Worm (Caenorhabditis elegans): ENCODE results near the gene K03B8.6.
"Not testable (repeated sequence)": the region's sequence is repeated elsewhere in the genome, so short reads cannot be mapped to it uniquely, and the experiment has no call there.

The K03B8.6 gene

DNA sequence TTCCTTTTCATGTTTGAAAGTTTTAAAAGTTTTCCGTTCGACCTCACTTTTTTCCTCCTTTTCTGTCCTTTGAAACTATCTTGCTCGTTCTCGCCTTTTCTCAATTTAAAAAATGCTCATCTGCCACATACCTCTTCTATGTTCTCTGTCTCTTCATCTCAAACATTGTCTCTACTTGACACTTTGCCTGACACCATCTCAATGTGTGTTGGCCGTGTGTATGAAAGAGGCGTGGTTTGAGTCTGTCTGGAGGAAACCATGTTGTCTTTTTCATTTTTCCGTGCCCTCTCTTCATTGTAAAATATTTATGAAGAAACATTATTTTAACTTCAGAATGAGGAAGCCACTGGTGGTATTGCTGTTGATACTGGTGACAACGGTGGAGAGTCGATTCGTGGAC, at the start of gene K03B8.6:
TSS of gene K03B8.6 (plus strand) at position 334 of the 400 bp plus-strand sequence.
- TF ChIP-seq unc-62 (GFP tag; optimal IDR thresholded peaks at IDR 0.05) = no peak

DNA sequence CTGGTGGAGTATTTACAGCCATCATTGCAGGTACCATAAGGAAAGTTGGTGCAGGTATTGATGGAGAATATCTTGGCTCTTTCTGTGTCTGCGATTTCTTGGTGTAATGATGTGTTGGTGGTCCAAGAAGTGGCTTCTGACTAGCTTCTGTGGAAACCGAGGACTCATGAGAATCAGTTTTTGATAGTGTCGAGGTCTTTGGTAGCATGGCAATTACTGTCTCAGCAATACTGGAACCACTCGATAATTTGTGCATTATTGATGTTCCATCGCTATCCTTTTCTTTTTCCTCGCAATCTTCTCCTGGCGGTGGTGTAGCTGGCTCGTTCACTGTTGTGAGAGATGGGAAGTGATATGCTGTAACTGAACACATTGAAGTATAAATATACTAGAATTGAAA, 43.8 kb upstream of the K03B8.6 start:
- TF ChIP-seq unc-62 (GFP tag; optimal IDR thresholded peaks at IDR 0.05) = no peak

ce11 chrV:11366129-11366528, 41.3 kb upstream of the K03B8.6 start, which contains the start of gene dop-5:
dop-5 (minus strand) TSS chrV:11366229.
- TF ChIP-seq unc-62 (GFP tag; optimal IDR thresholded peaks at IDR 0.05) = no peak

DNA sequence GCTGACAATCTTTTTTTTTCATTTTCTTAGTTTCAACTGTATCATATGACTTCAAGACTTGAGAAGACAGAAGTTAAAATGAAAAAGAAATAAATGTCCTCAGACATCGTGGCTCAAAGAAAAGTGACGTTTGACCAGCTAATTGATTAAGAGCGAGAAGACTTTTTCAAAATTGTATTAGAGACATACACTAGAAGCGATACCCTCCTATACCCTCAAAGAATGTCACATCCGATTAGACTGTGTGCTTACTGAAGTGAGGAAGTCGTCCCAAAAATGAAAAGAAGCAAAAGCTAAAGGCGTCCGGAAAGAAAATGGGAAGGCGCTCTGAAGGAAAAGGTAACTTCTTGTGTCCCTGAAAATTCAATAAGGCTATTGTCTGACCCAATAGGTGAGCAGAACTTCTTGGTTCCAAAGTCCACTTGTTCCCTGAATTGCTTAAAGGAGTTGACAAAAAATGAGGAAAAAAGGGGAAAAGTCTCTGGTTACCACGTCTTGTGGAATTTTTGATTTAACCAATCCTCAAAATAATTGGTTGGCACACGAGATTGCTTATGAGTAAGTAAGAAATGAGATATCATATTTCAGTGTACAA, 35.0 kb upstream of the K03B8.6 start:
- no peak for TF ChIP-seq unc-62 (GFP tag; optimal IDR thresholded peaks at IDR 0.05)

- no peak for TF ChIP-seq unc-62 (GFP tag; optimal IDR thresholded peaks at IDR 0.05)
Measured at ce11 chrV:11373918-11374317, 33.5 kb upstream of the K03B8.6 start.

ce11 chrV:11375150-11375792, 32.1 kb upstream of the K03B8.6 start, which contains the start of gene cnb-1:
cnb-1 (plus strand) TSS chrV:11375742.
- TF ChIP-seq unc-62 (GFP tag; optimal IDR thresholded peaks at IDR 0.05) = no peak

DNA sequence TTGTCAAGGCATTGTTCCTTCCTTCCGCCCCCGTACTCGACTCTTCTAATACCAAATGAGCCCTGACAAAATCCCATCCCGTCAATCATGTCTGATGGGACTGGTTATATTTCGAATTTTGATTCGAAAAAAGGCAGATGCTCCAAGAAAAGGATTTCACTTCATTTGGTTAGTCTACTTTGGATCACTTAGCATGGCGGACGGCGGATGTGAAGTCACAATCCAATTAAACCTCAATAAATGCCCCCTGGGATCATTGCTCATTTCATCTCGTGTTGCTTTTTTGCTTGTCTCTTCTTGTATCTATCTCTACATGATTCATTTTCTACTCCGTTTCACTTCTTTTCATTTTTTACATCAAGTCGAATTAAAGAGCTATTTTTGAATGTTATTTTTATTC, 28.0 kb upstream of the K03B8.6 start:
- TF ChIP-seq unc-62 (GFP tag; optimal IDR thresholded peaks at IDR 0.05) = no peak

ce11 chrV:11380571-11380970, 26.8 kb upstream of the K03B8.6 start:
- no peak for TF ChIP-seq unc-62 (GFP tag; optimal IDR thresholded peaks at IDR 0.05)

ce11 chrV:11383032-11383431, 24.4 kb upstream of the K03B8.6 start, which contains the start of gene F55C10.5:
F55C10.5 (plus strand) TSS chrV:11383105.
- no peak for TF ChIP-seq unc-62 (GFP tag; optimal IDR thresholded peaks at IDR 0.05)

ce11 chrV:11385060-11385459, 22.3 kb upstream of the K03B8.6 start, which contains the start of gene col-154:
col-154 (plus strand) TSS chrV:11385360.
- no peak for TF ChIP-seq unc-62 (GFP tag; optimal IDR thresholded peaks at IDR 0.05)

ce11 chrV:11386428-11386827, 21.0 kb upstream of the K03B8.6 start, which contains the start of gene F55C10.4:
F55C10.4 (plus strand) TSS chrV:11386728.
- TF ChIP-seq unc-62 (GFP tag; optimal IDR thresholded peaks at IDR 0.05) = no peak

DNA sequence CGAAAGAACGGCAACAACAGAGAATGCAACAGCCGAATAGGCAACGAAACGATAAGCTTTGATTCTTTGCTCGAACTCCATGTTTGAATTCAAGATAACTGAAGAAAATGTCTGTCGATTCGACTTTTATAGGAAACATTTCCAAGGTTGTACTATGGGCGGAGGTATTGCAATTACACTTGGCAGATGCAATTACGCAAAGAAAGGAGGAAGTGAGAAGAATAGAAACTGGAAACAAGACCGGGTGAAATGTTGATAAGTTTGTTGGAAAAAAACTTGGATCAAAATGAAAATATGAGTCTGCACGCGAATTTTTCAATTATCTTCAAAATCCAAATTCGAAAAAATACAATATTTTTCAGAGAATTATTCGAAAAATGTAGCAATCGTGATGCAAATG, 17.6 kb upstream of the K03B8.6 start, which contains the start of gene col-155:
TSS of gene col-155 (minus strand) at position 101 of the 400 bp plus-strand sequence.
- no peak for TF ChIP-seq unc-62 (GFP tag; optimal IDR thresholded peaks at IDR 0.05)

DNA sequence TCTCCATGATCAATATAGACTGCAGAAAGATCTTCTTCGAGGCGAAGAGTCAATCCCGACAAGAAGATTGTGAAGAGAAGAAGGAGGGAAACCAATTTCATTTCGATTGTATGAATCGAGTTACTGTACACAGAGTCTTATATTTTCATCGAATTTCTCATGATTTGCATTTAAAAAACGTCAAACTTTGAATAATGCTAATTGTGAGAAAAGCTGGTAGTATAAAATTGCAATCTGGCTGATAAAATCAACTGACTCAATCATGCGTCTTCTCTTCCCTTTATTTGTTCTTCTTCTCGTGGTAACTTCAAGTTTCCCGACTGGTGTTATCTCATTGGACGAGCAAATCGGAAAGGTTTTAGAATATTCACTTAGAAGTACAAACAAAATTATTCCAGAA, 17.0 kb upstream of the K03B8.6 start, which contains the start of the genes K03B8.11 and K03B8.14:
TSS of gene K03B8.11 (minus strand) at position 101 of the 400 bp plus-strand sequence.
TSS of gene K03B8.14 (plus strand) at position 110 of the 400 bp plus-strand sequence.
- TF ChIP-seq unc-62 (GFP tag; optimal IDR thresholded peaks at IDR 0.05) = no peak

DNA sequence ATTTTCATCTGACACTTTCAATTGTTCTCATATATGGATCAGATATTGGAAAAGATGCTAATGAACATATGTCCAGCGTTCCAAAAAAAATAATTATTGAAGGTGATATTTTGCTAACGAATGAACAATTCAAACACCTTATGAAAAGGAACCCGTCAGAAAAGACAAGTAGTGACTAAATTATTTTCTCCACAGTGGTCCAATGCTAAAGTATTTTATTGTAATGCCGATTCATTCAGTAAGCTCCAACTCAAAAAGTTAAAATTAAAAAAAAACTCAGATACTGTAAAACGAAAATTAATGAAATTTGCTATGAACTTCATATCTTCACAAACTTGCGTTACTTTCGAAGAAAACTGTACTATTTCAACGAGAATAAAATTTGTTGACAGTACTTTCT, 15.4 kb upstream of the K03B8.6 start, which contains the start of gene nas-16:
TSS of gene nas-16 (plus strand) at position 301 of the 400 bp plus-strand sequence.
- TF ChIP-seq unc-62 (GFP tag; optimal IDR thresholded peaks at IDR 0.05) = no peak

- TF ChIP-seq unc-62 (GFP tag; optimal IDR thresholded peaks at IDR 0.05) = not testable (repeated sequence)
Measured at ce11 chrV:11395024-11395423, 12.4 kb upstream of the K03B8.6 start, which contains the start of gene K03B8.4. K03B8.4 (minus strand) TSS chrV:11395124.

ce11 chrV:11396134-11396533, 11.2 kb upstream of the K03B8.6 start, which contains the start of gene nas-18:
nas-18 (plus strand) TSS chrV:11396434.
- TF ChIP-seq unc-62 (GFP tag; optimal IDR thresholded peaks at IDR 0.05) = not testable (repeated sequence)

DNA sequence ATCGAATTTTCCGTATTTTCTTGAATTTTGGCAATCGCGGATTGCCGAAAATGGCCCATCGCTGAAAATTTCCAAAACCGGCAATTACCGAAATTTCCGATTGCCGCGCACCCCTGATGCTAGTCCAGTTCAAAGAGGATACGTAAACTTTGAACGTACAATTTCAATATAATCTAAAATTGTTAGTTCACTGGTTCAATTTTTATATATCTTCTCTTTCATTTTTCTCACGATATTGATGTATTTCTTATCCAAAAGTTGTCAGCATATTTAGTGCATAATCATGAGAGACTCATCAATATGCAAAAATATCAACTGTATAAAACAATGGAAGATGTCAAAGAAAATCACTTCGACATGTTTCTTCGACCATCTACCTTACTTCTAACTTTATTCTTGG, 8.8 kb upstream of the K03B8.6 start, which contains the start of gene nas-17:
TSS of gene nas-17 (plus strand) at position 301 of the 400 bp plus-strand sequence.
- TF ChIP-seq unc-62 (GFP tag; optimal IDR thresholded peaks at IDR 0.05) = no peak
